Worm (Caenorhabditis elegans): Measurements from ENCODE around the gene T28C6.5.

The T28C6.5 gene

ce11 chrIV:8864672-8865071 is 43.4 kb downstream of the T28C6.5 start (continued):
- TF ChIP-seq alr-1 (tag; optimal IDR thresholded peaks at IDR 0.05; ENCODE audit: borderline replicate concordance) (no peak), pag-3 (tag; optimal IDR thresholded peaks at IDR 0.05; ENCODE audit: borderline replicate concordance, insufficient read depth) (no peak), elt-3 (tag; optimal IDR thresholded peaks at IDR 0.05) (peak in 3 of 6 experiments; percentile 22 to 76 (median 71)), nhr-19 (GFP tag; conservative IDR thresholded peaks at IDR 0.05) (0 out of 2 replicates have a peak, but pooled peaks have one; percentile 14)

- no peak for TF ChIP-seq grh-1 (GFP tag; IDR thresholded peaks at IDR 0.05)
- TF ChIP-seq lir-3 (tag; optimal IDR thresholded peaks at IDR 0.05; ENCODE audit: poor library complexity), result no peak
- TF ChIP-seq elt-3 (tag; optimal IDR thresholded peaks at IDR 0.05), result no peak
- no peak for TF ChIP-seq C16A3.4 (tag; optimal IDR thresholded peaks at IDR 0.05)
- TF ChIP-seq hpl-2 (GFP tag; optimal IDR thresholded peaks at IDR 0.05), result no peak
- TF ChIP-seq nhr-77 (tag; optimal IDR thresholded peaks at IDR 0.05), result peak; percentile 11
These were observed 44.1 kb downstream of the T28C6.5 start, which contains the start of gene C09G9.1 for ce11 chrIV:8865343-8865742. Gene C09G9.1, minus strand, starts transcription at chrIV:8865485.

- TF ChIP-seq nhr-90 (tag; optimal IDR thresholded peaks at IDR 0.05; ENCODE audit: poor library complexity) (peak; percentile 57), alr-1 (tag; optimal IDR thresholded peaks at IDR 0.05; ENCODE audit: borderline replicate concordance) (no peak), mep-1 (tag; optimal IDR thresholded peaks at IDR 0.05) (peak; percentile 77), snu-23 (GFP tag; optimal IDR thresholded peaks at IDR 0.05) (peak; percentile 67), fkh-10 (GFP tag; optimal IDR thresholded peaks at IDR 0.05) (no peak), fos-1 (tag; optimal IDR thresholded peaks at IDR 0.05) (no peak), C16A3.4 (tag; optimal IDR thresholded peaks at IDR 0.05) (peak; percentile 31), nhr-47 (tag; optimal IDR thresholded peaks at IDR 0.05) (peak; percentile 43), nhr-76 (tag; optimal IDR thresholded peaks at IDR 0.05) (no peak), F16B12.6 (tag; optimal IDR thresholded peaks at IDR 0.05) (no peak), hpl-2 (GFP tag; optimal IDR thresholded peaks at IDR 0.05) (no peak), ztf-11 (tag; optimal IDR thresholded peaks at IDR 0.05) (peak in 1 of 2 experiments; percentile 34), efl-1 (optimal IDR thresholded peaks at IDR 0.05) (peak; percentile 59 to 68), efl-1 (GFP tag; optimal IDR thresholded peaks at IDR 0.05 in 1 of 2) (peak; percentile 47 to 97), grh-1 (GFP tag; IDR thresholded peaks at IDR 0.05) (no peak), ceh-90 (tag; optimal IDR thresholded peaks at IDR 0.05) (no peak), vab-15 (tag; optimal IDR thresholded peaks at IDR 0.05) (no peak), lin-15B (tag; optimal IDR thresholded peaks at IDR 0.05) (no peak), sup-37 (GFP tag; optimal IDR thresholded peaks at IDR 0.05) (no peak), nhr-85 (tag) (peak; percentile 78), ets-5 (GFP tag; IDR thresholded peaks at IDR 0.05) (no peak), snpc-4 (tag; optimal IDR thresholded peaks at IDR 0.05) (no peak), efl-3 (GFP tag; optimal IDR thresholded peaks at IDR 0.05) (no peak), rnt-1 (tag; optimal IDR thresholded peaks at IDR 0.05) (peak; percentile 73), lin-39 (tag; optimal IDR thresholded peaks at IDR 0.05) (no peak), blmp-1 (tag; optimal IDR thresholded peaks at IDR 0.05) (peak; percentile 98), aly-2 (tag; optimal IDR thresholded peaks at IDR 0.05) (no peak), pax-3 (tag; optimal IDR thresholded peaks at IDR 0.05) (no peak), ceh-8 (GFP tag; optimal IDR thresholded peaks at IDR 0.05) (no peak), skn-1 (tag; optimal IDR thresholded peaks at IDR 0.05) (peak; percentile 60), ceh-88 (GFP tag; IDR thresholded peaks at IDR 0.05) (no peak), mdl-1 (tag; optimal IDR thresholded peaks at IDR 0.05) (peak in 1 of 2 experiments; percentile 46), nhr-77 (tag; optimal IDR thresholded peaks at IDR 0.05) (peak; percentile 34), sptf-1 (tag; optimal IDR thresholded peaks at IDR 0.05) (no peak), nhr-11 (tag; optimal IDR thresholded peaks at IDR 0.05) (no peak), lsy-2 (tag; optimal IDR thresholded peaks at IDR 0.05) (peak; percentile 27 to 52), mab-9 (GFP tag; IDR thresholded peaks at IDR 0.05) (no peak), nhr-19 (GFP tag; conservative IDR thresholded peaks at IDR 0.05) (peak; percentile 33), elt-3 (tag; optimal IDR thresholded peaks at IDR 0.05) (peak in 1 of 6 experiments; percentile 58), nhr-71 (tag; optimal IDR thresholded peaks at IDR 0.05) (peak; percentile 74), ceh-82 (tag; optimal IDR thresholded peaks at IDR 0.05) (peak in 1 of 3 experiments; percentile 18), tlp-1 (tag; optimal IDR thresholded peaks at IDR 0.05) (no peak), lin-35 (GFP tag; optimal IDR thresholded peaks at IDR 0.05) (peak; percentile 50 to 74), egl-27 (tag; optimal IDR thresholded peaks at IDR 0.05) (peak in 1 of 2 experiments; percentile 14), nhr-20 (tag; optimal IDR thresholded peaks at IDR 0.05) (peak; percentile 73)
These were observed 44.8 kb downstream of the T28C6.5 start for ce11 chrIV:8866092-8866491.
